Worm (Caenorhabditis elegans): Measurements from ENCODE around the gene prmt-5.

prmt-5 gene

ce11 chrIII:5188426-5188825 lies 41.9 kb upstream of the prmt-5 start, which contains the start of gene K10D2.8:
K10D2.8 (plus strand) TSS chrIII:5188726.
- TF ChIP-seq syd-9 (tag; optimal IDR thresholded peaks at IDR 0.05) (no peak), npax-4 (tag; optimal IDR thresholded peaks at IDR 0.05) (no peak), ceh-24 (tag; optimal IDR thresholded peaks at IDR 0.05) (no peak), unc-3 (GFP tag; conservative IDR thresholded peaks at IDR 0.05) (no peak), unc-3 (tag; optimal IDR thresholded peaks at IDR 0.05) (no peak)

- TF ChIP-seq tbx-7 (tag; optimal IDR thresholded peaks at IDR 0.05) = peak; percentile 25
- TF ChIP-seq fkh-6 (tag; optimal IDR thresholded peaks at IDR 0.05) = no peak
- peak; percentile 35 for TF ChIP-seq zip-5 (tag; optimal IDR thresholded peaks at IDR 0.05)
- peak; percentile 21 for TF ChIP-seq lim-6 (tag; optimal IDR thresholded peaks at IDR 0.05)
- TF ChIP-seq C08G9.2 (tag; optimal IDR thresholded peaks at IDR 0.05) = peak; percentile 79
- peak; percentile 20 for TF ChIP-seq ceh-2 (tag; optimal IDR thresholded peaks at IDR 0.05)
- TF ChIP-seq ceh-31 (tag; optimal IDR thresholded peaks at IDR 0.05) = peak; percentile 47
- peak; percentile 91 for TF ChIP-seq ets-4 (tag; optimal IDR thresholded peaks at IDR 0.05)
- TF ChIP-seq ref-2 (tag; optimal IDR thresholded peaks at IDR 0.05) = peak; percentile 50
- no peak for TF ChIP-seq ceh-14 (tag; optimal IDR thresholded peaks at IDR 0.05)
Observed at ce11 chrIII:5190179-5190578, 40.2 kb upstream of the prmt-5 start.

- no peak for TF ChIP-seq pqm-1 (tag; optimal IDR thresholded peaks at IDR 0.05)
- no peak for TF ChIP-seq zip-5 (tag; optimal IDR thresholded peaks at IDR 0.05)
- TF ChIP-seq pros-1 (tag; optimal IDR thresholded peaks at IDR 0.05) = no peak
- peak; percentile 55 for TF ChIP-seq unc-42 (tag; optimal IDR thresholded peaks at IDR 0.05)
- TF ChIP-seq hlh-15 (tag; optimal IDR thresholded peaks at IDR 0.05) = no peak
Observed at ce11 chrIII:5190671-5191174, 39.6 kb upstream of the prmt-5 start, which contains the start of gene hira-1. hira-1 (plus strand) TSS chrIII:5191124.

ce11 chrIII:5193266-5193665 lies 37.1 kb upstream of the prmt-5 start:
- TF ChIP-seq ttx-3 (tag; optimal IDR thresholded peaks at IDR 0.05) (no peak), hlh-30 (tag; optimal IDR thresholded peaks at IDR 0.05; ENCODE audit: insufficient read depth) (peak; percentile 18)

- no peak for TF ChIP-seq ceh-24 (tag; optimal IDR thresholded peaks at IDR 0.05)
- TF ChIP-seq nfya-1 (tag; optimal IDR thresholded peaks at IDR 0.05) = no peak
- TF ChIP-seq T23F11.4 (GFP tag; optimal IDR thresholded peaks at IDR 0.05) = no peak
- no peak for TF ChIP-seq pag-3 (tag; optimal IDR thresholded peaks at IDR 0.05; ENCODE audit: borderline replicate concordance)
- no peak for TF ChIP-seq ceh-48 (tag; optimal IDR thresholded peaks at IDR 0.05)
- no peak for TF ChIP-seq zip-5 (tag; optimal IDR thresholded peaks at IDR 0.05)
- no peak for TF ChIP-seq hlh-6 (tag; optimal IDR thresholded peaks at IDR 0.05)
- TF ChIP-seq gmeb-2 (tag; optimal IDR thresholded peaks at IDR 0.05) = no peak
- no peak for TF ChIP-seq unc-86 (tag; optimal IDR thresholded peaks at IDR 0.05)
- TF ChIP-seq ceh-31 (tag; optimal IDR thresholded peaks at IDR 0.05) = no peak
- TF ChIP-seq ceh-19 (GFP tag; optimal IDR thresholded peaks at IDR 0.05) = no peak
- no peak for TF ChIP-seq sox-4 (tag; optimal IDR thresholded peaks at IDR 0.05)
- TF ChIP-seq dmd-4 (tag; optimal IDR thresholded peaks at IDR 0.05; ENCODE audit: borderline replicate concordance) = no peak
Observed at ce11 chrIII:5195690-5196089, 34.7 kb upstream of the prmt-5 start, which contains the start of gene moc-6. moc-6 (plus strand) TSS chrIII:5195990.

- no peak for TF ChIP-seq unc-3 (GFP tag; conservative IDR thresholded peaks at IDR 0.05)
- TF ChIP-seq unc-3 (tag; optimal IDR thresholded peaks at IDR 0.05) = no peak
- no peak for TF ChIP-seq rnt-1 (tag; optimal IDR thresholded peaks at IDR 0.05)
- TF ChIP-seq ceh-45 (GFP tag; IDR thresholded peaks at IDR 0.05) = no peak
- TF ChIP-seq sox-4 (tag; optimal IDR thresholded peaks at IDR 0.05) = no peak
- no peak for TF ChIP-seq hlh-6 (tag; optimal IDR thresholded peaks at IDR 0.05)
Observed at ce11 chrIII:5196298-5197045, 33.9 kb upstream of the prmt-5 start.
